Fruit fly (Drosophila melanogaster) whole organism, adult: ENCODE measurements around the gene CG18302.

Experiments used
- CG11617 ChIP-seq: fragments of 200-800 bp; sonication (Bioruptor generic); optimal IDR thresholded peaks from 2 replicates; lab custom pipeline; 2017; ENCODE audit warnings: mild to moderate bottlenecking, missing biosample characterization, missing genetic modification reagents, missing genetic modification characterization
- CG14711 ChIP-seq: fragments of 200-800 bp; sonication (Bioruptor generic); optimal IDR thresholded peaks from 2 replicates; lab custom pipeline; 2018; ENCODE audit warnings: missing biosample characterization, mild to moderate bottlenecking, missing genetic modification characterization, moderate library complexity
- CG1620 ChIP-seq: fragments of 200-800 bp; sonication (Bioruptor generic); optimal IDR thresholded peaks from 2 replicates; lab custom pipeline; 2016; ENCODE audit warnings: missing biosample characterization, missing genetic modification characterization
- CG5204 ChIP-seq: fragments of 200-800 bp; sonication (Bioruptor generic); optimal IDR thresholded peaks from 2 replicates; lab custom pipeline; 2016; ENCODE audit warnings: missing biosample characterization, missing genetic modification characterization
- Crg-1 ChIP-seq: fragments of 200-800 bp; sonication (Bioruptor generic); optimal IDR thresholded peaks from 2 replicates; lab custom pipeline; 2016; ENCODE audit warnings: missing biosample characterization, missing genetic modification characterization
- Mnt ChIP-seq: fragments of 200-800 bp; sonication (Bioruptor generic); optimal IDR thresholded peaks from 2 replicates; lab custom pipeline; 2016; ENCODE audit warnings: missing biosample characterization, mild to moderate bottlenecking, missing genetic modification characterization
- cic ChIP-seq: fragments of 200-800 bp; sonication (Bioruptor generic); optimal IDR thresholded peaks from 2 replicates; lab custom pipeline; 2017; ENCODE audit warnings: missing biosample characterization, mild to moderate bottlenecking, missing genetic modification characterization, moderate library complexity
- kay ChIP-seq: fragments of 200-800 bp; sonication (Bioruptor generic); peaks from one replicate; lab custom pipeline; 2016; ENCODE audit warnings: missing biosample characterization, missing genetic modification characterization, borderline replicate concordance

DNA sequence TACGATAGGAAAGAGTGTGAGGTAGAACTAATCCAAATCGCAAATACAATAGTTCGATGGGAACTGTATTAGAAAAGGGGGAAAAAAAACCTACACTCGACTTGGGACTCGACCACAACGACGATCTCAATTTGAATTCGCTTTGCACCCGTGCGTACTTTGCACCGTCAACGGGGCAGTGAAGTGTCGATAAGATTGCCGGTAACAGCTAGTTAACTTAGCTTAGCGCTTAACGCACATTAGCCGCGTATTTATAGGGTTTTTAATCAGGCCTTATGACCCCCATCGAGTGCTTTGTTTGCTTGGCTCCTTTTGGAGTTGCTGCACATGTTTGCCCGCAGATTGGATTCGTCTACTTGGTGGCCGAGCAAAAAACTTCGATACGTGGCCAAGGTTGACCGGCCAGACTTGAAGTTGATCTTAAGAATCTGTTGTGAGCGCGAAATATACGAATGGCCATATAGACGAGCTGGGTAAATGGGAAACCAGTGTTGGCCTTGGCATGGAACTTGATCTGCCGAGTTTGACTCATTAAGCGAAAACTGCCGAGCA lies 19.5 kb upstream of the CG18302 start:
- TF ChIP-seq CG1620: no peak
- TF ChIP-seq CG5204: no peak
- TF ChIP-seq kay (GFP tag; lab: Kevin White, UChicago): no peak
- TF ChIP-seq CG11617 (GFP tag; lab: Kevin White, UChicago): no peak
- peak; percentile 3 for TF ChIP-seq Mnt (GFP tag; lab: Kevin White, UChicago)
- TF ChIP-seq Crg-1 (GFP tag; lab: Kevin White, UChicago): no peak
- peak; percentile 34 for TF ChIP-seq cic (GFP tag; lab: Kevin White, UChicago)
- TF ChIP-seq CG14711 (tag; lab: Kevin White, UChicago): no peak
